Worm (Caenorhabditis elegans): ENCODE results near the gene nep-1.

The nep-1 gene

DNA sequence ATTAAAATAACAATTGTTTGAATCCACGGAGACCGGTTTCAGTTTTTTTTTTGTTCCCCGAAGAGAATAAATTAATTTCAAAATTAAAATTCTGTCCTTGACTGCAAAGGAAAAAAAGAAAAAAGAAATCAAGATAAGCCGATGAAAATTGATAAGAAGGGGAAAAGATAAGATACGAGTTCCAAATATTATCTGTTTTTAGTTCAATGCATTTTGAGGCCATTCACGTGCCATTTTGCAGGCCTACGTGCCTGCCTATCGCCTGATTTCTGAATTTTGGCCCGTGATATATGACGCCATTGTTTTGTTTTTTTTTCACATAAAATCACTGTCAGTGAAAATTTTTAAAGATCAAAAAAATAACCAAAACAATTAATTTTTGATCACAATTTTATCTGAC lies 45.5 kb downstream of the nep-1 start:
- TF ChIP-seq blmp-1 (tag; optimal IDR thresholded peaks at IDR 0.05) (no peak), elt-3 (tag; optimal IDR thresholded peaks at IDR 0.05) (peak; percentile 26), elt-1 (tag; optimal IDR thresholded peaks at IDR 0.05; ENCODE audit: borderline replicate concordance, insufficient read depth) (peak; percentile 67)

DNA sequence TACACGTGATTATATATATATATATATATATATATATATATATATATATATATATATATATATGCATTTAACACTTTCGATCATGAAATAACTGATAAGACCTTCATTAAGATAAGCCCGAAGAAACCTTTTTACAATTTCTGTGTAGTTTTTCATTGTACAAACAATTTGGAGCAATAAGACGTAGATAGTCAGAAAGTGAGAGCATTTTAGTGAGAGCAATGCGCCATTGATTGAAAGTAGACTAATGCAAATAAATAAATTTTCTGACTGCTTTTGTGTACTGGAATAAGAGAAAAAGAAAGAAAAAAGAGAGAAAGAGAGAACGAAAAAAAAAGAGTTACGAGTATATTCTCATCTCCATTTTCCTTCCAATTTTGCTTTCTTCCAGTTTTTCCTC lies 52.4 kb downstream of the nep-1 start:
- TF ChIP-seq nhr-237 (tag; optimal IDR thresholded peaks at IDR 0.05) (no peak), nhr-28 (tag; optimal IDR thresholded peaks at IDR 0.05) (no peak), mab-5 (tag; optimal IDR thresholded peaks at IDR 0.05) (no peak), elt-1 (tag; optimal IDR thresholded peaks at IDR 0.05; ENCODE audit: borderline replicate concordance, insufficient read depth) (no peak), drap-1 (GFP tag; optimal IDR thresholded peaks at IDR 0.05) (no peak), nhr-2 (tag; optimal IDR thresholded peaks at IDR 0.05) (no peak), sem-2 (GFP tag; optimal IDR thresholded peaks at IDR 0.05) (no peak)
